Worm (Caenorhabditis elegans) whole organism, L1 larva: ENCODE data around the gene lgc-57.

Experiments used
- C16A3.4 ChIP-seq: fragments of 150-350 bp; optimal IDR thresholded peaks from 2 replicates; lab custom pipeline; 2014; ENCODE audit warnings: missing biosample characterization, missing genetic modification characterization
- aha-1 ChIP-seq: fragments of 150-350 bp; optimal IDR thresholded peaks from 2 replicates; lab custom pipeline; 2014; ENCODE audit warnings: missing biosample characterization, missing genetic modification characterization
- ets-5 ChIP-seq: fragments of 200-800 bp; sonication (Bioruptor generic); IDR thresholded peaks from 2 replicates; pipeline ENCODE4 v1.3.6; 2022; ENCODE audit warnings: missing genetic modification characterization, missing compliant biosample characterization
- fkh-10 ChIP-seq: sonication (generic microtip); optimal IDR thresholded peaks from 2 replicates; lab custom pipeline; 2017; ENCODE audit warnings: missing biosample characterization, missing genetic modification reagents, missing genetic modification characterization
- grh-1 ChIP-seq: fragments of 200-800 bp; sonication (Bioruptor generic); IDR thresholded peaks from 2 replicates; pipeline ENCODE4 v1.3.6; 2022; ENCODE audit warnings: missing genetic modification reagents, missing genetic modification characterization, missing compliant biosample characterization
- lin-35 ChIP-seq, 2 experiments: fragments of 150-350 bp; optimal IDR thresholded peaks; 2 replicates each; lab custom pipeline; 2014; ENCODE audit warnings: missing biosample characterization in 2 of 2, missing genetic modification characterization in 2 of 2, missing genetic modification reagents in 2 of 2
- pqm-1 ChIP-seq: sonication (generic microtip); optimal IDR thresholded peaks from 3 replicates; lab custom pipeline; 2017; ENCODE audit warnings: missing biosample characterization, missing genetic modification characterization
- rnt-1 ChIP-seq: sonication (generic microtip); optimal IDR thresholded peaks from 2 replicates; lab custom pipeline; 2016; ENCODE audit warnings: mild to moderate bottlenecking, missing genetic modification characterization, moderate library complexity, missing compliant biosample characterization
- skn-1 ChIP-seq: fragments of 150-350 bp; optimal IDR thresholded peaks from 2 replicates; lab custom pipeline; 2014; ENCODE audit warnings: missing biosample characterization, missing genetic modification characterization
- snpc-4 ChIP-seq: fragments of 150-350 bp; optimal IDR thresholded peaks from 2 replicates; lab custom pipeline; 2014; ENCODE audit warnings: missing biosample characterization, missing genetic modification characterization

DNA sequence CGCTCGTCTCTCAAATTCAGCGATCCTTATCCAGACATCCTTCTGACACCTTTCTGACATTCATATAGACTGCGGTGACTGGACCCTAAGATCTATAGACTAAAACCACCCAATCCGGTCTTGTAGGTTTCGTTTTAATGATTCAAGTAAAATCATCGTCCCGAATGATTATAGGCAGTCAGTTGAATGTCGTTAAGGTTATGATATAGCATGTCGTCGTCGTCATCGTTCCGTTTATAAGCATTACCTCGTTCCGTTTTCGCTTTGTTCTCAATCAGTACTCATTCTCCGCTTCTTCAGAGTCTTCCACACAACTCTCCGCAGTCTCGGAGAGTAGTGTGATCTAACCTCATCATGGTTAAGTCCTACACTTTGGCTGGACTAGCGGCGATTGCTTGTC, 13.8 kb downstream of the lgc-57 start, which contains the start of gene bli-1:
- TF ChIP-seq pqm-1 (tag; lab: Kevin White, UChicago) (no peak), skn-1 (no peak), C16A3.4 (no peak), snpc-4 (no peak), rnt-1 (tag; lab: Kevin White, UChicago) (no peak), aha-1 (no peak), grh-1 (no peak), lin-35 (GFP tag; optimal IDR thresholded peaks at IDR 0.05; lab: Kevin White, UChicago) (no peak), fkh-10 (GFP tag; lab: Kevin White, UChicago) (no peak), ets-5 (GFP tag; lab: Robert Waterston, UW) (no peak)
